Worm (Caenorhabditis elegans) whole organism, L1 larva: ENCODE measurements around the gene F56D2.5.

Experiments used
- C04F5.9 ChIP-seq: sonication (generic microtip); optimal IDR thresholded peaks from 2 replicates; lab custom pipeline; 2016; ENCODE audit warnings: missing genetic modification characterization, missing compliant biosample characterization
- Y116A8C.19 ChIP-seq: sonication (generic microtip); optimal IDR thresholded peaks from 2 replicates; lab custom pipeline; 2016; ENCODE audit warnings: missing compliant biosample characterization, missing genetic modification characterization, borderline replicate concordance
- aha-1 ChIP-seq: fragments of 150-350 bp; optimal IDR thresholded peaks from 2 replicates; lab custom pipeline; 2014; ENCODE audit warnings: missing biosample characterization, missing genetic modification characterization
- ama-1 ChIP-seq: fragments of 150-350 bp; optimal IDR thresholded peaks from 2 replicates; lab custom pipeline; 2014
- blmp-1 ChIP-seq: fragments of 150-350 bp; optimal IDR thresholded peaks from 2 replicates; lab custom pipeline; 2014; ENCODE audit warnings: missing biosample characterization, missing genetic modification characterization
- dpl-1 ChIP-seq, 3 experiments: fragments of 150-350 bp in 2 of 3; sonication (generic microtip) in 1 of 3; optimal IDR thresholded peaks; 2 replicates each; lab custom pipeline; 2014 to 2017; ENCODE audit warnings: missing biosample characterization in 3 of 3, missing genetic modification characterization in 3 of 3, missing genetic modification reagents in 3 of 3
- dsc-1 ChIP-seq: sonication (generic microtip); optimal IDR thresholded peaks from 2 replicates; lab custom pipeline; 2016; ENCODE audit warnings: mild to moderate bottlenecking, missing genetic modification characterization, missing compliant biosample characterization
- efl-1 ChIP-seq, 4 experiments: fragments of 150-350 bp; optimal IDR thresholded peaks in 3 of 4; peaks in 1 of 4; 1 replicate in 1 of 4; 2 replicates in 3 of 4; lab custom pipeline; 2014; ENCODE audit warnings: missing biosample characterization in 2 of 4, missing genetic modification characterization in 2 of 4, missing genetic modification reagents in 2 of 4
- elt-2 ChIP-seq: sonication (generic microtip); optimal IDR thresholded peaks from 2 replicates; lab custom pipeline; 2016; ENCODE audit warnings: missing genetic modification characterization, mild to moderate bottlenecking, inconsistent platforms, missing compliant biosample characterization, missing genetic modification reagents
- elt-3 ChIP-seq, 6 experiments: fragments of 150-350 bp in 1 of 6; sonication (generic microtip); optimal IDR thresholded peaks; 2 replicates each; lab custom pipeline; 2017 to 2018; ENCODE audit warnings: missing biosample characterization in 6 of 6, missing genetic modification characterization in 6 of 6, inconsistent platforms in 1 of 6
- ets-5 ChIP-seq: fragments of 200-800 bp; sonication (Bioruptor generic); IDR thresholded peaks from 2 replicates; pipeline ENCODE4 v1.3.6; 2022; ENCODE audit warnings: missing genetic modification characterization, missing compliant biosample characterization
- fkh-4 ChIP-seq: sonication (generic microtip); optimal IDR thresholded peaks from 2 replicates; lab custom pipeline; 2016; ENCODE audit warnings: missing compliant biosample characterization, missing genetic modification characterization, borderline replicate concordance
- fkh-8 ChIP-seq: sonication (generic microtip); optimal IDR thresholded peaks from 2 replicates; lab custom pipeline; 2016; ENCODE audit warnings: mild to moderate bottlenecking, missing genetic modification characterization, missing compliant biosample characterization
- fos-1 ChIP-seq: fragments of 150-350 bp; optimal IDR thresholded peaks from 2 replicates; lab custom pipeline; 2014; ENCODE audit warnings: missing biosample characterization, missing genetic modification characterization
- lin-35 ChIP-seq, 2 experiments: fragments of 150-350 bp; optimal IDR thresholded peaks; 2 replicates each; lab custom pipeline; 2014; ENCODE audit warnings: missing biosample characterization in 2 of 2, missing genetic modification characterization in 2 of 2, missing genetic modification reagents in 2 of 2
- lsy-2 ChIP-seq, 2 experiments: fragments of 150-350 bp; optimal IDR thresholded peaks; 2 replicates each; lab custom pipeline; 2014; ENCODE audit warnings: missing biosample characterization in 2 of 2, missing genetic modification characterization in 2 of 2
- mab-9 ChIP-seq: fragments of 200-800 bp; sonication (Bioruptor generic); IDR thresholded peaks from 2 replicates; pipeline ENCODE4 v1.3.6; 2022; ENCODE audit warnings: missing genetic modification reagents, missing genetic modification characterization, missing compliant biosample characterization
- mep-1 ChIP-seq: fragments of 150-350 bp; optimal IDR thresholded peaks from 2 replicates; lab custom pipeline; 2014; ENCODE audit warnings: missing biosample characterization, missing genetic modification characterization
- nhr-11 ChIP-seq: fragments of 150-350 bp; optimal IDR thresholded peaks from 2 replicates; lab custom pipeline; 2014; ENCODE audit warnings: missing biosample characterization, missing genetic modification characterization
- nhr-20 ChIP-seq: sonication (generic microtip); optimal IDR thresholded peaks from 2 replicates; lab custom pipeline; 2016; ENCODE audit warnings: mild to moderate bottlenecking, missing genetic modification characterization, missing compliant biosample characterization
- nhr-71 ChIP-seq: sonication (generic microtip); optimal IDR thresholded peaks from 2 replicates; lab custom pipeline; 2016; ENCODE audit warnings: mild to moderate bottlenecking, missing genetic modification characterization, moderate library complexity, missing compliant biosample characterization
- nhr-76 ChIP-seq: sonication (generic microtip); optimal IDR thresholded peaks from 2 replicates; lab custom pipeline; 2017; ENCODE audit warnings: missing biosample characterization, missing genetic modification characterization
- nhr-77 ChIP-seq: fragments of 150-350 bp; optimal IDR thresholded peaks from 2 replicates; lab custom pipeline; 2014; ENCODE audit warnings: missing biosample characterization, missing genetic modification characterization
- nhr-84 ChIP-seq: sonication (generic microtip); optimal IDR thresholded peaks from 2 replicates; lab custom pipeline; 2017; ENCODE audit warnings: missing biosample characterization, missing genetic modification characterization
- pag-3 ChIP-seq: sonication (generic microtip); optimal IDR thresholded peaks from 2 replicates; lab custom pipeline; 2017; ENCODE audit warnings: missing genetic modification characterization, mild to moderate bottlenecking, missing compliant biosample characterization, antibody characterized with exemption, borderline replicate concordance; ENCODE audit not compliant: insufficient read depth
- pax-3 ChIP-seq: fragments of 200-800 bp; sonication (Bioruptor generic); optimal IDR thresholded peaks from 2 replicates; lab custom pipeline; 2018; ENCODE audit warnings: mild to moderate bottlenecking, missing genetic modification characterization, moderate library complexity, missing compliant biosample characterization
- skn-1 ChIP-seq: fragments of 150-350 bp; optimal IDR thresholded peaks from 2 replicates; lab custom pipeline; 2014; ENCODE audit warnings: missing biosample characterization, missing genetic modification characterization
- snu-23 ChIP-seq: sonication (generic microtip); optimal IDR thresholded peaks from 2 replicates; lab custom pipeline; 2016; ENCODE audit warnings: missing genetic modification characterization, missing compliant biosample characterization
- sptf-1 ChIP-seq: fragments of 150-350 bp; optimal IDR thresholded peaks from 2 replicates; lab custom pipeline; 2014; ENCODE audit warnings: missing biosample characterization, missing genetic modification characterization
- swsn-7 ChIP-seq: sonication (generic microtip); optimal IDR thresholded peaks from 2 replicates; lab custom pipeline; 2016; ENCODE audit warnings: missing genetic modification characterization, missing compliant biosample characterization
- tbx-2 ChIP-seq: sonication (generic microtip); optimal IDR thresholded peaks from 2 replicates; lab custom pipeline; 2016; ENCODE audit warnings: missing genetic modification characterization, missing compliant biosample characterization
- tlp-1 ChIP-seq: fragments of 150-350 bp; optimal IDR thresholded peaks from 2 replicates; lab custom pipeline; 2014; ENCODE audit warnings: missing biosample characterization, missing genetic modification characterization
- unc-130 ChIP-seq: fragments of 150-350 bp; optimal IDR thresholded peaks from 2 replicates; lab custom pipeline; 2017; ENCODE audit warnings: missing biosample characterization, missing genetic modification characterization, inconsistent platforms
- unc-30 ChIP-seq: sonication (generic microtip); optimal IDR thresholded peaks from 2 replicates; lab custom pipeline; 2017; ENCODE audit warnings: missing biosample characterization, missing genetic modification characterization
- unc-62 ChIP-seq: fragments of 150-350 bp; optimal IDR thresholded peaks from 2 replicates; lab custom pipeline; 2014; ENCODE audit warnings: missing biosample characterization, missing genetic modification reagents, missing genetic modification characterization
- unc-86 ChIP-seq: sonication (generic microtip); optimal IDR thresholded peaks from 2 replicates; lab custom pipeline; 2016; ENCODE audit warnings: missing genetic modification characterization, missing compliant biosample characterization
- zag-1 ChIP-seq: fragments of 150-350 bp; optimal IDR thresholded peaks from 2 replicates; lab custom pipeline; 2014; ENCODE audit warnings: missing biosample characterization, missing genetic modification characterization
- ztf-11 ChIP-seq, 2 experiments: sonication (generic microtip); optimal IDR thresholded peaks; 2 replicates each; lab custom pipeline; 2016 to 2017; ENCODE audit warnings: missing genetic modification characterization in 2 of 2, missing biosample characterization in 1 of 2, missing compliant biosample characterization in 1 of 2

Gene F56D2.5

DNA sequence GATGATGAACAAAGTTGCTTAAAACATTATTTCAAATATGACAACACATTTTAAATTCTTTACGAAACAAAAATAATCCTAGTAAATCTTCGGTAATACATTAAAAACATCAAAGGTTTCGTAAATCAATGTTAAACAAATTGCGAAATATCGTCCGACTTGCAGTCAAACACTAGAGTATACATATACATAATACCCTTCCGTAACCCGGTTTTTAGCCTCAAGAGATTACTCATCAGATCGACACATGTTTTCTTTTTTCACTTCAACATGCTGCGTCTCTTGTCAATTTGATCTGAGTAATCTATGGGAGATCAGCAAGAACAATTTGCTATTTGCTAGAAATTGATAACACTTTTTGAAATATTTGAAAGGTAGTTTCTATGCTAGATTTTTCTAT is 34.9 kb downstream of the F56D2.5 start (continued):
- peak; percentile 29 for TF ChIP-seq skn-1 (tag; lab: Kevin White, UChicago)
- TF ChIP-seq Y116A8C.19, result no peak
- no peak for TF ChIP-seq aha-1 (tag; lab: Kevin White, UChicago)
- no peak for TF ChIP-seq nhr-71
- TF ChIP-seq unc-62 (GFP tag; lab: Kevin White, UChicago), result no peak
- no peak for TF ChIP-seq ama-1 (lab: Kevin White, UChicago)
- TF ChIP-seq tbx-2 (tag; lab: Kevin White, UChicago), result no peak
- no peak for TF ChIP-seq fkh-4
- peak; percentile 42 for TF ChIP-seq nhr-20 (tag; lab: Kevin White, UChicago)
- peak; percentile 25 for TF ChIP-seq snu-23 (GFP tag; lab: Kevin White, UChicago)
- no peak for TF ChIP-seq mab-9 (GFP tag; lab: Robert Waterston, UW)
- TF ChIP-seq nhr-84 (tag; lab: Kevin White, UChicago), result no peak
- TF ChIP-seq elt-3 (tag; optimal IDR thresholded peaks at IDR 0.05; lab: Kevin White, UChicago), result peak in 1 of 6 experiments; percentile 55
- no peak for TF ChIP-seq swsn-7 (tag; lab: Kevin White, UChicago)
- no peak for TF ChIP-seq ets-5 (GFP tag; lab: Robert Waterston, UW)
- TF ChIP-seq fos-1 (tag; lab: Kevin White, UChicago), result peak; percentile 30
- no peak for TF ChIP-seq unc-30 (tag; lab: Kevin White, UChicago)
- TF ChIP-seq elt-2 (tag; lab: Kevin White, UChicago), result no peak
- TF ChIP-seq lin-35 (GFP tag; optimal IDR thresholded peaks at IDR 0.05; lab: Kevin White, UChicago), result no peak
- TF ChIP-seq mep-1, result no peak
- TF ChIP-seq nhr-77 (tag; lab: Kevin White, UChicago), result no peak
- no peak for TF ChIP-seq unc-130 (tag; lab: Kevin White, UChicago)
- TF ChIP-seq, all 84 proteins: peak for 10

DNA sequence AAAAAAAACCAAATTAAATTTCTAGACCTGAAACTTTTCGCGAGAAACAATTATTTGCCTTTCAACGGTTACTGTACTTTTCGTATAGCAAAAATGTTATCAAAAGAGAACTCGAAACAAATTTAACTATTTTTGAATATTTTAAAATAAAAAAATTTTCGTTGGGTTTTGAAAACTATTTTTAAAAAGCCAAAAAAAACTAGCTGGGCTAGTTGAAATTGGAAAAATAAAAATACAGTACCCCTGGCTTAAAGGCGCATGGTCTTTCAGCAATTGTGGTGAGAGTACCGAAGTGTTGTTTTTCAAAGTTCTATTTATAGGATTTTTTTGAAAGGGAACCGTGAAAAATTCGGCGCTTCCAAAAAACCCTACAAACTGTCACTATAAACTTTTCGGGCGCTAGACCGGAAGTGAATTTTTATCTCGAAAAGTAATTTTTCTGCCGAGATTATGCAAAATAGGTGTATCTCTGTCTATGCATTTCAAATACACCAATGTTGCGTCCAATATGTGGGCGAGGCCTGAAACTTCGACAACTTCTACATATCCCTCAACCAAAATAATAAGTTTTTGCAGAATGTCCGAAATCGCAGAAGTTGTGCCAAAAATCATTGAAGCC is 37.4 kb downstream of the F56D2.5 start, which contains the start of gene D1044.1:
Gene D1044.1 (plus strand): TSS at position 569 of the 619 bp plus-strand sequence.
- no peak for TF ChIP-seq efl-1 (optimal IDR thresholded peaks at IDR 0.05; lab: Kevin White, UChicago)
- TF ChIP-seq efl-1 (GFP tag; optimal IDR thresholded peaks at IDR 0.05 in 1 of 2; lab: Kevin White, UChicago), result peak in 1 of 2 experiments; percentile 24
- TF ChIP-seq unc-30 (tag; lab: Kevin White, UChicago), result no peak

DNA sequence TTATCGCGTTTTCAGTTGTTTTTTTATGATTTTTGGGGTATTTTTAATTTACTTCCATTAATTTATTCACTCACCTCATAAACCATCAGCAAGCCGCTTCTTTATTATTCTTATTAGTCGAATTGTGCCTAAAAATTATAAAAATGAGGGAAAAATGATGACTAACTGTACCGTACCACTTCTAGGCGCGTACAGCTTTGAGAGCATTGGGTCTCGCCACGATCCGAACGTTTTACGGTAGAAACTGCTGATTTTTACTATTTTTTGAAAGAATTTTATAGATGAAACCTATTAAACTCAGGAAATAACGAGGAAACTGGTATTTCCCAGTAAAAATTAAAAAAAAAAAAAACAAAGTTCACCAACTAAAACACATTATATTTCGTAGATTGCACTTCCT is 38.2 kb downstream of the F56D2.5 start, which contains the start of gene D1044.6:
Gene D1044.6 (minus strand): TSS at position 128 of the 400 bp plus-strand sequence.
- no peak for TF ChIP-seq tlp-1 (tag; lab: Kevin White, UChicago)
- TF ChIP-seq lsy-2 (tag; optimal IDR thresholded peaks at IDR 0.05; lab: Kevin White, UChicago), result no peak
- no peak for TF ChIP-seq zag-1 (tag; lab: Kevin White, UChicago)
- no peak for TF ChIP-seq nhr-11
- no peak for TF ChIP-seq pag-3 (tag; lab: Kevin White, UChicago)
- no peak for TF ChIP-seq unc-86 (tag; lab: Kevin White, UChicago)
- no peak for TF ChIP-seq fkh-8
- TF ChIP-seq ztf-11 (tag; optimal IDR thresholded peaks at IDR 0.05; lab: Kevin White, UChicago), result no peak
- TF ChIP-seq fkh-4, result no peak
- no peak for TF ChIP-seq pax-3 (tag; lab: Kevin White, UChicago)
- TF ChIP-seq dsc-1 (tag; lab: Kevin White, UChicago), result no peak
- TF ChIP-seq skn-1 (tag; lab: Kevin White, UChicago), result no peak
- no peak for TF ChIP-seq ets-5 (GFP tag; lab: Robert Waterston, UW)
- no peak for TF ChIP-seq C04F5.9 (tag; lab: Kevin White, UChicago)
- TF ChIP-seq sptf-1, result no peak
- TF ChIP-seq nhr-71, result no peak
- no peak for TF ChIP-seq nhr-76 (tag; lab: Kevin White, UChicago)
- TF ChIP-seq, all 84 proteins: peak for 0

DNA sequence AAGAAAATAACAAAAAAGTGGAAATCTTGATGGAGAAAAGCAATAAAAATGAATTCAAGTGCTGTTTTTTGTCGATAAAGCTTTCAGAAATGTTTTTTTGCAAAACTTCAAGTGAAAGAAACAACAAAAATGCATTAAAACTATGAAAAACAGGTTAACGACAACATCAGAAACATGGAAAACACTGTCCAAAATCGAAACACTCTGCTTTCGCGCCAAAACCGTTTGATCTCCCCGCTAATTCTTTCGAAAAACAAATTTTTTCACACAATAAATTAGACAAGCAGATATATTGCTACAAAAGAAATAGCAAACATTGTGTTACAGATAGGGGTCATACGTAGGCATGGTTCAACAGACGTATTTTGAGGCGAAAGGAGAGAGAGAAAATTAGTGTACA is 39.4 kb downstream of the F56D2.5 start:
- TF ChIP-seq dpl-1 (GFP tag; optimal IDR thresholded peaks at IDR 0.05; lab: Kevin White, UChicago), result peak in 2 of 3 experiments; percentile 5 to 7
- TF ChIP-seq blmp-1 (tag; lab: Kevin White, UChicago), result peak; percentile 24
- no peak for TF ChIP-seq fkh-4
- TF ChIP-seq Y116A8C.19, result no peak
- TF ChIP-seq mab-9 (GFP tag; lab: Robert Waterston, UW), result no peak
